Worm (Caenorhabditis elegans) whole organism, young adult: ENCODE results near the gene npp-18.

ENCODE experiments used
- B0019.2 ChIP-seq: fragments of 200-800 bp; sonication (Bioruptor generic); conservative IDR thresholded peaks from 2 replicates; pipeline ENCODE4 v1.3.6; 2022; ENCODE audit warnings: missing genetic modification reagents, missing genetic modification characterization, missing compliant biosample characterization
- B0261.1 ChIP-seq: sonication (generic microtip); optimal IDR thresholded peaks from 2 replicates; lab custom pipeline; 2016; ENCODE audit warnings: mild to moderate bottlenecking, missing genetic modification characterization, moderate library complexity, missing compliant biosample characterization
- F10E7.11 ChIP-seq: sonication (generic microtip); optimal IDR thresholded peaks from 2 replicates; lab custom pipeline; 2017; ENCODE audit warnings: mild to moderate bottlenecking, missing genetic modification characterization, moderate library complexity, missing compliant biosample characterization
- F33H1.4 ChIP-seq: fragments of 200-800 bp; sonication (Bioruptor generic); IDR thresholded peaks from 2 replicates; pipeline ENCODE4 v1.3.6; 2022; ENCODE audit warnings: missing genetic modification reagents, missing genetic modification characterization, missing compliant biosample characterization
- F37B4.10 ChIP-seq: fragments of 200-800 bp; sonication (Bioruptor generic); IDR thresholded peaks from 2 replicates; pipeline ENCODE4 v1.3.6; 2022; ENCODE audit warnings: missing genetic modification characterization, missing compliant biosample characterization
- F55B11.4 ChIP-seq: sonication (generic microtip); optimal IDR thresholded peaks from 2 replicates; lab custom pipeline; 2016; ENCODE audit warnings: missing compliant biosample characterization, missing genetic modification characterization, borderline replicate concordance; ENCODE audit not compliant: insufficient read depth
- K11D2.4 ChIP-seq: fragments of 200-800 bp; sonication (Bioruptor generic); IDR thresholded peaks from 2 replicates; pipeline ENCODE4 v1.3.6; 2022; ENCODE audit warnings: missing genetic modification reagents, missing genetic modification characterization, missing compliant biosample characterization
- T07F8.4 ChIP-seq: sonication (generic microtip); optimal IDR thresholded peaks from 2 replicates; lab custom pipeline; 2016; ENCODE audit warnings: mild to moderate bottlenecking, missing genetic modification characterization, moderate library complexity, missing compliant biosample characterization
- Y67H2A.10 ChIP-seq: fragments of 200-800 bp; sonication (Bioruptor generic); conservative IDR thresholded peaks from 2 replicates; pipeline ENCODE4 v1.3.6; 2022; ENCODE audit warnings: missing genetic modification reagents, missing genetic modification characterization, missing compliant biosample characterization
- aptf-3 ChIP-seq: fragments of 200-800 bp; sonication (Bioruptor generic); IDR thresholded peaks from 2 replicates; pipeline ENCODE4 v1.3.6; 2022; ENCODE audit warnings: missing genetic modification characterization, missing compliant biosample characterization
- athp-1 ChIP-seq: sonication (generic microtip); optimal IDR thresholded peaks from 2 replicates; lab custom pipeline; 2017; ENCODE audit warnings: mild to moderate bottlenecking, missing genetic modification characterization, missing compliant biosample characterization
- attf-3 ChIP-seq: fragments of 200-800 bp; sonication (Bioruptor generic); conservative IDR thresholded peaks from 2 replicates; pipeline ENCODE4 v1.3.6; 2022; ENCODE audit warnings: missing genetic modification reagents, missing genetic modification characterization, missing compliant biosample characterization
- attf-5 ChIP-seq: fragments of 200-800 bp; sonication (Bioruptor generic); optimal IDR thresholded peaks from 2 replicates; lab custom pipeline; 2018; ENCODE audit warnings: mild to moderate bottlenecking, missing genetic modification characterization, missing compliant biosample characterization
- attf-6 ChIP-seq: fragments of 200-800 bp; sonication (Bioruptor generic); IDR thresholded peaks from 2 replicates; pipeline ENCODE4 v1.3.6; 2022; ENCODE audit warnings: missing genetic modification reagents, missing genetic modification characterization, missing compliant biosample characterization
- cebp-1 ChIP-seq, 2 experiments: fragments of 200-800 bp in 1 of 2; sonication (Bioruptor generic) in 1 of 2; sonication (generic microtip) in 1 of 2; IDR thresholded peaks in 1 of 2; optimal IDR thresholded peaks in 1 of 2; 2 replicates each; pipeline versions ENCODE4 v1.3.6 to Lab custom; 2017 to 2022; ENCODE audit warnings: missing compliant biosample characterization in 2 of 2, missing genetic modification characterization in 2 of 2, mild to moderate bottlenecking in 1 of 2, missing genetic modification reagents in 1 of 2, moderate library complexity in 1 of 2
- ceh-100 ChIP-seq: fragments of 200-800 bp; sonication (Bioruptor generic); IDR thresholded peaks from 2 replicates; pipeline ENCODE4 v1.3.6; 2022; ENCODE audit warnings: missing genetic modification reagents, missing genetic modification characterization, missing compliant biosample characterization
- ceh-58 ChIP-seq: fragments of 200-800 bp; sonication (Bioruptor generic); IDR thresholded peaks from 2 replicates; pipeline ENCODE4 v1.3.6; 2022; ENCODE audit warnings: missing genetic modification characterization, missing compliant biosample characterization
- ceh-79 ChIP-seq: sonication (generic microtip); optimal IDR thresholded peaks from 2 replicates; lab custom pipeline; 2017; ENCODE audit warnings: mild to moderate bottlenecking, missing genetic modification characterization, missing compliant biosample characterization
- dox-1 ChIP-seq: fragments of 200-800 bp; sonication (Bioruptor generic); IDR thresholded peaks from 2 replicates; pipeline ENCODE4 v1.3.6; 2022; ENCODE audit warnings: missing genetic modification reagents, missing genetic modification characterization, missing compliant biosample characterization
- efl-1 ChIP-seq: fragments of 150-350 bp; optimal IDR thresholded peaks from 2 replicates; lab custom pipeline; 2014; ENCODE audit warnings: missing biosample characterization, missing genetic modification reagents, missing genetic modification characterization
- ekl-4 ChIP-seq: fragments of 200-800 bp; sonication (Bioruptor generic); IDR thresholded peaks from 2 replicates; pipeline ENCODE4 v1.3.6; 2022; ENCODE audit warnings: missing genetic modification reagents, missing genetic modification characterization, missing compliant biosample characterization
- gei-17 ChIP-seq: fragments of 200-800 bp; sonication (Bioruptor generic); optimal IDR thresholded peaks from 2 replicates; lab custom pipeline; 2018; ENCODE audit warnings: mild to moderate bottlenecking, missing genetic modification characterization, missing compliant biosample characterization
- him-1 ChIP-seq: sonication (generic microtip); optimal IDR thresholded peaks from 2 replicates; lab custom pipeline; 2016; ENCODE audit warnings: missing genotype, missing genetic modification reagents, missing genetic modification characterization, missing compliant biosample characterization
- hlh-12 ChIP-seq: sonication (generic microtip); optimal IDR thresholded peaks from 2 replicates; lab custom pipeline; 2016; ENCODE audit warnings: missing genetic modification characterization, missing compliant biosample characterization
- hlh-26 ChIP-seq: fragments of 200-800 bp; sonication (Bioruptor generic); conservative IDR thresholded peaks from 2 replicates; pipeline ENCODE4 v1.3.6; 2022; ENCODE audit warnings: missing genetic modification reagents, missing genetic modification characterization, missing compliant biosample characterization
- hmg-1.2 ChIP-seq: fragments of 200-800 bp; sonication (Bioruptor generic); IDR thresholded peaks from 2 replicates; pipeline ENCODE4 v1.3.6; 2022; ENCODE audit warnings: missing genetic modification reagents, missing genetic modification characterization, missing compliant biosample characterization
- hsf-1 ChIP-seq: fragments of 200-800 bp; sonication (Bioruptor generic); IDR thresholded peaks from 2 replicates; pipeline ENCODE4 v1.3.6; 2022; ENCODE audit warnings: missing genetic modification reagents, missing genetic modification characterization, missing compliant biosample characterization
- lag-1 ChIP-seq: fragments of 200-800 bp; sonication (Bioruptor generic); IDR thresholded peaks from 2 replicates; pipeline ENCODE4 v1.3.6; 2022; ENCODE audit warnings: missing genetic modification reagents, missing genetic modification characterization, missing compliant biosample characterization
- let-526 ChIP-seq: fragments of 200-800 bp; sonication (Bioruptor generic); IDR thresholded peaks from 2 replicates; pipeline ENCODE4 v1.3.6; 2022; ENCODE audit warnings: missing genetic modification reagents, missing genetic modification characterization, missing compliant biosample characterization
- lin-35 ChIP-seq, 3 experiments: fragments of 150-350 bp in 2 of 3; sonication (generic microtip) in 1 of 3; optimal IDR thresholded peaks; 2 replicates each; lab custom pipeline; 2014 to 2018; ENCODE audit warnings: missing biosample characterization in 3 of 3, missing genetic modification characterization in 3 of 3, missing genetic modification reagents in 3 of 3
- lin-40 ChIP-seq: sonication (generic microtip); optimal IDR thresholded peaks from 2 replicates; lab custom pipeline; 2016; ENCODE audit warnings: missing genetic modification characterization, mild to moderate bottlenecking, missing compliant biosample characterization, missing genotype, missing genetic modification reagents
- lin-54 ChIP-seq: fragments of 200-800 bp; sonication (Bioruptor generic); optimal IDR thresholded peaks from 2 replicates; lab custom pipeline; 2018; ENCODE audit warnings: mild to moderate bottlenecking, missing genetic modification characterization, missing compliant biosample characterization
- lir-1 ChIP-seq: fragments of 200-800 bp; sonication (Bioruptor generic); conservative IDR thresholded peaks from 2 replicates; pipeline ENCODE4 v1.3.6; 2022; ENCODE audit warnings: missing genetic modification reagents, missing genetic modification characterization, missing compliant biosample characterization
- lsl-1 ChIP-seq: fragments of 200-800 bp; sonication (Bioruptor generic); optimal IDR thresholded peaks from 2 replicates; lab custom pipeline; 2018; ENCODE audit warnings: mild to moderate bottlenecking, missing genetic modification characterization, moderate library complexity, missing compliant biosample characterization
- madf-10 ChIP-seq: sonication (generic microtip); optimal IDR thresholded peaks from 2 replicates; lab custom pipeline; 2016; ENCODE audit warnings: mild to moderate bottlenecking, missing genetic modification characterization, missing compliant biosample characterization
- mel-28 ChIP-seq: sonication (generic microtip); optimal IDR thresholded peaks from 2 replicates; lab custom pipeline; 2016; ENCODE audit warnings: borderline replicate concordance, mild to moderate bottlenecking, missing genetic modification characterization, missing compliant biosample characterization
- nfya-1 ChIP-seq: sonication (generic microtip); optimal IDR thresholded peaks from 2 replicates; lab custom pipeline; 2017; ENCODE audit warnings: antibody characterized with exemption, missing compliant biosample characterization, missing genetic modification characterization, borderline replicate concordance; ENCODE audit not compliant: insufficient read depth
- nfyb-1 ChIP-seq: fragments of 200-800 bp; sonication (Bioruptor generic); IDR thresholded peaks from 2 replicates; pipeline ENCODE4 v1.3.6; 2022; ENCODE audit warnings: missing genetic modification reagents, missing genetic modification characterization, missing compliant biosample characterization
- nhr-27 ChIP-seq: fragments of 200-800 bp; sonication (Bioruptor generic); optimal IDR thresholded peaks from 2 replicates; lab custom pipeline; 2018; ENCODE audit warnings: mild to moderate bottlenecking, missing genetic modification characterization, moderate library complexity, missing compliant biosample characterization
- nhr-80 ChIP-seq: sonication (generic microtip); optimal IDR thresholded peaks from 2 replicates; lab custom pipeline; 2016; ENCODE audit warnings: missing genetic modification characterization, missing compliant biosample characterization
- rcor-1 ChIP-seq: fragments of 200-800 bp; sonication (Bioruptor generic); IDR thresholded peaks from 2 replicates; pipeline ENCODE4 v1.3.6; 2022; ENCODE audit warnings: missing genetic modification reagents, missing genetic modification characterization, missing compliant biosample characterization
- rec-8 ChIP-seq, 2 experiments: sonication (generic microtip); optimal IDR thresholded peaks; 2 replicates each; lab custom pipeline; 2016; ENCODE audit warnings: mild to moderate bottlenecking in 2 of 2, missing genetic modification characterization in 2 of 2, missing genetic modification reagents in 2 of 2, missing genotype in 2 of 2, missing biosample characterization in 1 of 2, missing compliant biosample characterization in 1 of 2, moderate library complexity in 1 of 2
- repo-1 ChIP-seq: sonication (generic microtip); optimal IDR thresholded peaks from 2 replicates; lab custom pipeline; 2017; ENCODE audit warnings: mild to moderate bottlenecking, missing genetic modification characterization, missing compliant biosample characterization
- sea-2 ChIP-seq: fragments of 200-800 bp; sonication (Bioruptor generic); IDR thresholded peaks from 2 replicates; pipeline ENCODE4 v1.3.6; 2022; ENCODE audit warnings: missing genetic modification characterization, missing compliant biosample characterization
- somi-1 ChIP-seq: fragments of 200-800 bp; sonication (Bioruptor generic); optimal IDR thresholded peaks from 2 replicates; lab custom pipeline; 2018; ENCODE audit warnings: mild to moderate bottlenecking, missing genetic modification characterization, missing compliant biosample characterization
- sptf-2 ChIP-seq: fragments of 200-800 bp; sonication (Bioruptor generic); optimal IDR thresholded peaks from 2 replicates; lab custom pipeline; 2018; ENCODE audit warnings: mild to moderate bottlenecking, missing genetic modification characterization, missing compliant biosample characterization
- ztf-18 ChIP-seq: sonication (generic microtip); optimal IDR thresholded peaks from 2 replicates; lab custom pipeline; 2016; ENCODE audit warnings: missing genotype, mild to moderate bottlenecking, missing genetic modification characterization, missing compliant biosample characterization
- ztf-25 ChIP-seq: fragments of 200-800 bp; sonication (Bioruptor generic); IDR thresholded peaks from 2 replicates; pipeline ENCODE4 v1.3.6; 2022; ENCODE audit warnings: missing genetic modification reagents, missing genetic modification characterization, missing compliant biosample characterization

Gene npp-18

DNA sequence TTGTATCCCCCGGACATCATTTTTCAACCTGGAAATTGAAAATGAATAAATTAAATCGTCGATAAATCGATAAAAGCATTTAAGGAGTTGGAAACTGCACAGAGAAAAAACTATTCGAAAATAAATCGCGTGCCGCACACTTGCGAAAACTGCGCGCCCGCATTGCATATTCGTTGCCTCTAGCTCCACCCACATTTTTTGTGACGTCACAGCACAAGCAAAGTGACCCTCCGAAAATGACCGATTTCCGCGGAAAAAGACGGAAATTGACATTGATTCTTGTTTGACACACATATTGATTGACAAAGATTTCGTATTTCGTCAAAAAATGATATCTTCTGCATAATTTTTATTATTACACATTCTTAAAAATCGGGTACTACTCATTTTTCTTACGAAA lies 27.8 kb upstream of the npp-18 start, which contains the start of gene cpf-2 (continued):
- TF ChIP-seq hlh-12 (tag; lab: Kevin White, UChicago), result no peak
- no peak for TF ChIP-seq lag-1
- TF ChIP-seq him-1, result peak; percentile 84
- TF ChIP-seq sptf-2 (GFP tag; lab: Kevin White, UChicago), result no peak
- no peak for TF ChIP-seq F10E7.11 (tag; lab: Kevin White, UChicago)
- TF ChIP-seq dox-1 (GFP tag; lab: Robert Waterston, UW), result peak; percentile 79
- TF ChIP-seq sea-2 (GFP tag; lab: Robert Waterston, UW), result no peak
- TF ChIP-seq athp-1 (tag; lab: Kevin White, UChicago), result no peak
- TF ChIP-seq rec-8 (tag; optimal IDR thresholded peaks at IDR 0.05; lab: Kevin White, UChicago), result no peak
- TF ChIP-seq ceh-100, result peak; percentile 58
- 0 out of 2 replicates have a peak, but pooled peaks have one; percentile 27 for TF ChIP-seq K11D2.4 (GFP tag; lab: Robert Waterston, UW)
- no peak for TF ChIP-seq gei-17 (GFP tag; lab: Kevin White, UChicago)
- no peak for TF ChIP-seq nhr-80
- TF ChIP-seq efl-1 (GFP tag; lab: Kevin White, UChicago), result no peak
- no peak for TF ChIP-seq T07F8.4 (tag; lab: Kevin White, UChicago)
- no peak for TF ChIP-seq hlh-26 (GFP tag; lab: Robert Waterston, UW)
- TF ChIP-seq lin-54 (GFP tag; lab: Kevin White, UChicago), result peak; percentile 66
- TF ChIP-seq B0019.2, result no peak
- TF ChIP-seq cebp-1 (GFP tag; IDR thresholded peaks at IDR 0.05; lab: Robert Waterston, UW), result no peak
- TF ChIP-seq cebp-1 (tag; optimal IDR thresholded peaks at IDR 0.05; lab: Kevin White, UChicago), result peak; percentile 69
- TF ChIP-seq somi-1, result no peak
- TF ChIP-seq attf-6 (GFP tag; lab: Robert Waterston, UW), result no peak
- peak; percentile 41 for TF ChIP-seq attf-5 (GFP tag; lab: Kevin White, UChicago)
- TF ChIP-seq nhr-27, result no peak
- peak in 1 of 3 experiments; percentile 35 for TF ChIP-seq lin-35 (GFP tag; optimal IDR thresholded peaks at IDR 0.05; lab: Kevin White, UChicago)
- peak; percentile 70 for TF ChIP-seq lin-40
- TF ChIP-seq let-526, result 0 out of 2 replicates have a peak, but pooled peaks have one; percentile 10
- TF ChIP-seq ceh-58, result no peak
- TF ChIP-seq nfyb-1 (GFP tag; lab: Robert Waterston, UW), result peak; percentile 48; the same call in 1 of the 2 replicates
- TF ChIP-seq Y67H2A.10 (GFP tag; lab: Robert Waterston, UW), result no peak
- TF ChIP-seq hmg-1.2 (GFP tag; lab: Robert Waterston, UW), result peak; percentile 43
- TF ChIP-seq nfya-1 (tag; lab: Kevin White, UChicago), result no peak
- no peak for TF ChIP-seq ztf-25 (GFP tag; lab: Robert Waterston, UW)
- no peak for TF ChIP-seq ztf-18 (tag; lab: Kevin White, UChicago)
- TF ChIP-seq mel-28 (tag; lab: Kevin White, UChicago), result no peak
- no peak for TF ChIP-seq attf-3 (GFP tag; lab: Robert Waterston, UW)
- no peak for TF ChIP-seq F37B4.10 (GFP tag; lab: Robert Waterston, UW)
- peak; percentile 37 for TF ChIP-seq F33H1.4 (GFP tag; lab: Robert Waterston, UW)
- no peak for TF ChIP-seq hsf-1 (GFP tag; lab: Robert Waterston, UW)
- no peak for TF ChIP-seq F55B11.4 (tag; lab: Kevin White, UChicago)
- peak; percentile 60 for TF ChIP-seq ekl-4 (GFP tag; lab: Robert Waterston, UW)
- peak; percentile 30 for TF ChIP-seq lsl-1 (GFP tag; lab: Kevin White, UChicago)
- TF ChIP-seq repo-1 (tag; lab: Kevin White, UChicago), result no peak
- TF ChIP-seq ceh-79, result no peak
- TF ChIP-seq B0261.1 (tag; lab: Kevin White, UChicago), result no peak
- TF ChIP-seq aptf-3 (GFP tag; lab: Robert Waterston, UW), result no peak
- peak; percentile 23; the same call in 1 of the 2 replicates for TF ChIP-seq rcor-1 (GFP tag; lab: Robert Waterston, UW)
- peak; percentile 23 for TF ChIP-seq madf-10 (tag; lab: Kevin White, UChicago)
- no peak for TF ChIP-seq lir-1
